Worm (Caenorhabditis elegans) whole organism, L4 larva: ENCODE data around the gene oma-2.
"Not testable (repeated sequence)": the region's sequence is repeated elsewhere in the genome, so short reads cannot be mapped to it uniquely, and the experiment has no call there.

Experiments used
- R02D3.7 ChIP-seq: fragments of 150-350 bp; sonication (generic microtip); optimal IDR thresholded peaks from 3 replicates; lab custom pipeline; 2014; ENCODE audit warnings: missing biosample characterization, missing genetic modification characterization
- ces-1 ChIP-seq: fragments of 150-350 bp; sonication (generic microtip); optimal IDR thresholded peaks from 4 replicates; lab custom pipeline; 2014; ENCODE audit warnings: missing biosample characterization, missing genetic modification reagents, missing genetic modification characterization
- daf-16 ChIP-seq, 3 experiments: sonication (generic microtip); optimal IDR thresholded peaks; 2 replicates each; lab custom pipeline; 2016 to 2017; ENCODE audit warnings: missing genetic modification characterization in 3 of 3, missing genetic modification reagents in 3 of 3, mild to moderate bottlenecking in 2 of 3, missing compliant biosample characterization in 2 of 3, missing biosample characterization in 1 of 3, moderate library complexity in 1 of 3
- lir-3 ChIP-seq: sonication (generic microtip); optimal IDR thresholded peaks from 2 replicates; lab custom pipeline; 2016; ENCODE audit warnings: mild to moderate bottlenecking, missing genetic modification characterization, missing compliant biosample characterization
- mdl-1 ChIP-seq, 2 experiments: fragments of 150-350 bp in 1 of 2; sonication (generic microtip) in 1 of 2; optimal IDR thresholded peaks; 2 replicates each; lab custom pipeline; 2014 to 2017; ENCODE audit warnings: missing biosample characterization in 2 of 2, missing genetic modification characterization in 2 of 2
- nhr-237 ChIP-seq: sonication (generic microtip); optimal IDR thresholded peaks from 2 replicates; lab custom pipeline; 2017; ENCODE audit warnings: missing biosample characterization, missing genetic modification characterization
- nhr-28 ChIP-seq: fragments of 150-350 bp; optimal IDR thresholded peaks from 2 replicates; lab custom pipeline; 2014; ENCODE audit warnings: missing biosample characterization, missing genetic modification characterization
- nhr-41 ChIP-seq: fragments of 200-800 bp; sonication (Bioruptor generic); IDR thresholded peaks from 2 replicates; pipeline ENCODE4 v1.3.6; 2022; ENCODE audit warnings: missing genetic modification reagents, missing genetic modification characterization, missing compliant biosample characterization
- nhr-42 ChIP-seq: fragments of 200-800 bp; sonication (Bioruptor generic); IDR thresholded peaks from 2 replicates; pipeline ENCODE4 v1.3.6; 2022; ENCODE audit warnings: missing genetic modification characterization, missing compliant biosample characterization
- ztf-11 ChIP-seq: fragments of 150-350 bp; optimal IDR thresholded peaks from 2 replicates; lab custom pipeline; 2014; ENCODE audit warnings: missing biosample characterization, missing genetic modification characterization

DNA sequence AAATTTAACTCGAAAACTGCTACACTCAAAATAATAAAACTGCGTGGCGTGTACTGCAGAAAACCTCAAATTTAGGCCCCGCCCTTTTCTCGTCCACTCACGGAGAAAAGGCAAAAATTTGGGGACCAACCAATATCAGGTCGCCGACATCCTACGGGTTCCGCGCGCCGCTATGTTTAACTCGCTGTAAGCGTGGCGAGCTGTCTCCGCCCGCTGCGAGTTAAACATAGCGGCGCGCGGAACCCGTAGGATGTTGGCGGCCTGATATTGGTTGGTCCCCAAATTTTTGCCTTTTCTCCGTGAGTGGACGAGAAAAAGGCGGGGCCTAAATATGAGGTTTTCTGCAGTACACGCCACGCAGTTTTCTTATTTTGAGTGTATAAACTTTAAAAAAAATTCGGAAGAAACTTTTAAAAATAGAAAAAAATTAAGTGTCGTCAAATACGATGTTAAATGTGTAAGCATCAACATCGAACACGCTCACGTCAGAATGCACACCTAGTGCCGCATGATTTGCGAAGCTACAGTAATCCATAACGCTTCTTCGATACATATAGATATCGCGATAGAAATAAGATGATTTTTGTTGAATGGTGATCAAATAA, 14.4 kb upstream of the oma-2 start:
- not testable (repeated sequence) for TF ChIP-seq lir-3 (tag; lab: Kevin White, UChicago); nhr-237; R02D3.7 (tag; lab: Kevin White, UChicago); nhr-28 (tag; lab: Kevin White, UChicago); mdl-1 (tag; optimal IDR thresholded peaks at IDR 0.05; lab: Kevin White, UChicago); ztf-11 (tag; lab: Kevin White, UChicago); daf-16 (GFP tag; optimal IDR thresholded peaks at IDR 0.05; lab: Kevin White, UChicago); daf-16 (tag; optimal IDR thresholded peaks at IDR 0.05; lab: Kevin White, UChicago); nhr-42 (GFP tag; lab: Robert Waterston, UW); nhr-41 (GFP tag; lab: Robert Waterston, UW); ces-1 (GFP tag; lab: Kevin White, UChicago)
